Fruit fly (Drosophila melanogaster): ENCODE results near the gene CG17726.

The CG17726 gene

DNA sequence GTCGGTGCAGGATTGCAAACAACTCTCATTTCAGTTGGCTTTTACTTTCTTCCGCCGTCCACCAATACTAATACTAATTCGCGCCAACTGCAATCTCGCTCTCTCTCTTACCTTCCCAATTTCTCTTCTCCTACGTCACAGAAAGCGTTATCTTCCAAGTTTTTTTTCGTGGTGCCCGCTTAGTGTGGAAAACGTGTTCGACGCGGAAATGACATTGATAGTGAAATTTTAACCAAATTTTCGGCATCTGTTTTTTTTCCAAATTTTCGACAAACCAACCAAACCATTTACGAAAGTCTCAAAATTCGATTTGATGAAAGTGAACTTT is 29.2 kb upstream of the CG17726 start, which contains the start of gene cu (continued):
- no peak for TF ChIP-seq bsh (GFP tag; optimal IDR thresholded peaks at IDR 0.05)
- no peak for TF ChIP-seq Dbx (GFP tag; IDR thresholded peaks at IDR 0.05)
- no peak for TF ChIP-seq salm (tag; optimal IDR thresholded peaks at IDR 0.05)
- TF ChIP-seq sr (GFP tag; IDR thresholded peaks at IDR 0.05), result peak; percentile 6
- peak; percentile 44; the same call in 1 of the 2 replicates for TF ChIP-seq CG31441 (GFP tag; IDR thresholded peaks at IDR 0.05)

DNA sequence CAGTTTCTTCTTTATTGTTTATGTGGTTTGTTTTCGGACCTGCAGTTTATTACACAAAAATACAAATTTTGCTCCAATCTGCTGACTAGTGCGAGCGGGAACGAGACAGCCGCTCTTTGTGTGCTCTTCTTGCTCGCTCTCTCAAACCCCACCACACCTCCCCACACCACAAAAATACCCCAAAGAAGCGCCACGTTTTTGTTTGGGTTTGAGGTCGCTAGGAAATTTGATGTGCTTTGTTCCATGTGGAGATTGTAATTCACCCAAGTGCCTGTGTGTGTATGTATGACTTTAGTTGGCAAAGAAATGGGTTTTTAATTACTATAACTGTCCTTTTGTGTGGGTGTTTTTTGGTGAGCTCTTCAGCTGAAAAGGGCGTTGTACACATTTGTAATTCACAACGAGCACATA is 28.5 kb upstream of the CG17726 start:
- TF ChIP-seq CG7357 (GFP tag; IDR thresholded peaks at IDR 0.05), result no peak
- TF ChIP-seq tio (GFP tag; optimal IDR thresholded peaks at IDR 0.05), result no peak
- TF ChIP-seq gsb (GFP tag; IDR thresholded peaks at IDR 0.05), result no peak
- TF ChIP-seq Xbp1 (GFP tag; optimal IDR thresholded peaks at IDR 0.05), result peak; percentile 23
- TF ChIP-seq pros (GFP tag; optimal IDR thresholded peaks at IDR 0.05), result no peak
- TF ChIP-seq CG9876 (GFP tag; optimal IDR thresholded peaks at IDR 0.05), result no peak
- TF ChIP-seq Max (GFP tag; optimal IDR thresholded peaks at IDR 0.05), result no peak
- no peak; the same call in 1 of the 2 replicates for TF ChIP-seq E2f2 (GFP tag; IDR thresholded peaks at IDR 0.05)
- no peak for TF ChIP-seq CG3847 (GFP tag; IDR thresholded peaks at IDR 0.05)
- TF ChIP-seq amos (GFP tag; IDR thresholded peaks at IDR 0.05; ENCODE audit: partially characterized antibody), result no peak
- TF ChIP-seq CG8478 (optimal IDR thresholded peaks at IDR 0.05), result no peak
- TF ChIP-seq org-1 (GFP tag; optimal IDR thresholded peaks at IDR 0.05), result no peak
- TF ChIP-seq tna (GFP tag; IDR thresholded peaks at IDR 0.05; ENCODE audit: partially characterized antibody), result peak; percentile 13; the same call in 1 of the 2 replicates
- TF ChIP-seq prd (optimal IDR thresholded peaks at IDR 0.05), result no peak
- TF ChIP-seq prd (GFP tag; IDR thresholded peaks at IDR 0.05), result no peak
- no peak for TF ChIP-seq hth (optimal IDR thresholded peaks at IDR 0.05)
- TF ChIP-seq CG2120 (GFP tag; optimal IDR thresholded peaks at IDR 0.05), result peak; percentile 3
- no peak for TF ChIP-seq slou (GFP tag; optimal IDR thresholded peaks at IDR 0.05)
- no peak; the same call in 1 of the 2 replicates for TF ChIP-seq CG14441 (GFP tag; IDR thresholded peaks at IDR 0.05)
- TF ChIP-seq pzg (GFP tag; optimal IDR thresholded peaks at IDR 0.05), result no peak
- TF ChIP-seq CG6683 (GFP tag; optimal IDR thresholded peaks at IDR 0.05), result no peak
- TF ChIP-seq slp2 (GFP tag; optimal IDR thresholded peaks at IDR 0.05), result no peak
- no peak for TF ChIP-seq pfk (GFP tag; optimal IDR thresholded peaks at IDR 0.05)
- no peak for TF ChIP-seq wdn (GFP tag; IDR thresholded peaks at IDR 0.05)
- TF ChIP-seq Gug (GFP tag; IDR thresholded peaks at IDR 0.05), result no peak
- TF ChIP-seq Six4 (GFP tag; optimal IDR thresholded peaks at IDR 0.05), result no peak
- TF ChIP-seq lab (GFP tag; optimal IDR thresholded peaks at IDR 0.05), result peak; percentile 45
- TF ChIP-seq CG10267 (tag; optimal IDR thresholded peaks at IDR 0.05), result no peak
- TF ChIP-seq crol (GFP tag; IDR thresholded peaks at IDR 0.05), result peak; percentile 99
- TF ChIP-seq MBD-R2 (GFP tag; IDR thresholded peaks at IDR 0.05), result peak; percentile 21; the same call in 1 of the 2 replicates
- no peak for TF ChIP-seq CG2116 (GFP tag; optimal IDR thresholded peaks at IDR 0.05)
- no peak for TF ChIP-seq psq (GFP tag; optimal IDR thresholded peaks at IDR 0.05)
- no peak for TF ChIP-seq fd64A (GFP tag; optimal IDR thresholded peaks at IDR 0.05)
- peak; percentile 67 for TF ChIP-seq dm (GFP tag; optimal IDR thresholded peaks at IDR 0.05)
- TF ChIP-seq Sin3A (optimal IDR thresholded peaks at IDR 0.05), result no peak
- TF ChIP-seq exex (tag; optimal IDR thresholded peaks at IDR 0.05), result no peak
- no peak for TF ChIP-seq CG31388 (GFP tag; optimal IDR thresholded peaks at IDR 0.05)
- TF ChIP-seq CG6175 (GFP tag; IDR thresholded peaks at IDR 0.05), result 0 out of 3 replicates have a peak, but pooled peaks have one; percentile 23
- TF ChIP-seq CG34422 (GFP tag; IDR thresholded peaks at IDR 0.05), result peak; percentile 41; the same call in 1 of the 3 replicates
- TF ChIP-seq Rx (GFP tag; IDR thresholded peaks at IDR 0.05), result no peak
- no peak for TF ChIP-seq CG2712 (tag; optimal IDR thresholded peaks at IDR 0.05)
- TF ChIP-seq scrt (GFP tag; optimal IDR thresholded peaks at IDR 0.05), result peak; percentile 56
- peak; percentile 87; the same call in 1 of the 4 replicates for TF ChIP-seq chinmo (GFP tag; IDR thresholded peaks at IDR 0.05; ENCODE audit: partially characterized antibody)
- peak; percentile 52; the same call in 1 of the 2 replicates for TF ChIP-seq rib (GFP tag; IDR thresholded peaks at IDR 0.05)
- no peak for TF ChIP-seq tll (GFP tag; optimal IDR thresholded peaks at IDR 0.05)
- no peak for TF ChIP-seq Lim3 (GFP tag; IDR thresholded peaks at IDR 0.05)
- no peak for TF ChIP-seq maf-S (GFP tag; optimal IDR thresholded peaks at IDR 0.05)

All from whole organism, embryonic.